Worm (Caenorhabditis elegans): Measurements from ENCODE around the gene cand-1.

DNA sequence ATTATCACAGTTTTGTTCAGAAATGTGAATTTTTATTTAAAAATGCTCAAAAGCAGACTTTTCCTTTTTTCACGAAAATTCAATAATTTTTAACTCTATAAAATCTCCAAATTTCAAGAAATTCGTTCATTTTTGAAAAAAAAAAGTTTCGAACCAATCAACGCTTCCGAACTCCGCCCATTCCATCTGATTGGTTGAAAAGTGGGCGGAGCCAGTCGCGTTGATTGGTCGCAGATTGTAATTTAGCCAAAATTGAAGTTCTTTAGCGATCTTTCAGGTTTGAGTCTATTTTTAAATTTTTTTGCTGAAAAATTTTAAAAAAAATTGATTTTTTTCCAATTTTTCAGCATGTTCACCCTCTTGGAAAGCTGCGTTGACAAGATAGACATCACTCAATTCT lies 9.7 kb downstream of the cand-1 start:
- TF ChIP-seq pha-4 (tag; optimal IDR thresholded peaks at IDR 0.05): no peak
- no peak for TF ChIP-seq elt-1 (tag; optimal IDR thresholded peaks at IDR 0.05)
- TF ChIP-seq ztf-4 (tag; optimal IDR thresholded peaks at IDR 0.05): no peak
- no peak for TF ChIP-seq fkh-10 (GFP tag; optimal IDR thresholded peaks at IDR 0.05)
- TF ChIP-seq ceh-82 (tag; optimal IDR thresholded peaks at IDR 0.05): no peak
- TF ChIP-seq pqm-1 (tag; optimal IDR thresholded peaks at IDR 0.05): no peak
- no peak for TF ChIP-seq skn-1 (tag; optimal IDR thresholded peaks at IDR 0.05)
- TF ChIP-seq lsy-12 (tag; optimal IDR thresholded peaks at IDR 0.05): no peak
- TF ChIP-seq ztf-11 (tag; optimal IDR thresholded peaks at IDR 0.05): no peak
- TF ChIP-seq fos-1 (tag; optimal IDR thresholded peaks at IDR 0.05): no peak
